Worm (Caenorhabditis elegans) whole organism, L4 larva: Measurements from ENCODE around the gene K06A4.10.
A peak's percentile ranks its signal among the peaks of the same experiment; 100 is the strongest.

Experiments used
- F10B5.3 ChIP-seq: sonication (generic microtip); optimal IDR thresholded peaks from 2 replicates; lab custom pipeline; 2016; ENCODE audit warnings: mild to moderate bottlenecking, missing genetic modification characterization, missing compliant biosample characterization
- F26F4.8 ChIP-seq: fragments of 200-800 bp; sonication (Bioruptor generic); conservative IDR thresholded peaks from 2 replicates; pipeline ENCODE4 v1.3.6; 2022; ENCODE audit warnings: missing genetic modification characterization, missing compliant biosample characterization
- F44E2.7 ChIP-seq: fragments of 200-800 bp; sonication (Bioruptor generic); IDR thresholded peaks from 2 replicates; pipeline ENCODE4 v2.1.2; 2022; ENCODE audit warnings: missing genetic modification characterization, missing compliant biosample characterization
- F49E8.2 ChIP-seq: sonication (generic microtip); optimal IDR thresholded peaks from 2 replicates; lab custom pipeline; 2016; ENCODE audit warnings: missing compliant biosample characterization, mild to moderate bottlenecking, missing genetic modification characterization, borderline replicate concordance
- R02D3.7 ChIP-seq: fragments of 150-350 bp; sonication (generic microtip); optimal IDR thresholded peaks from 3 replicates; lab custom pipeline; 2014; ENCODE audit warnings: missing biosample characterization, missing genetic modification characterization
- T20F7.1 ChIP-seq: fragments of 200-800 bp; sonication (Bioruptor generic); optimal IDR thresholded peaks from 2 replicates; lab custom pipeline; 2018; ENCODE audit warnings: mild to moderate bottlenecking, missing genetic modification characterization, missing compliant biosample characterization
- T26A8.4 ChIP-seq: fragments of 200-800 bp; sonication (Bioruptor generic); IDR thresholded peaks from 2 replicates; pipeline ENCODE4 v1.3.6; 2022; ENCODE audit warnings: missing genetic modification characterization, missing compliant biosample characterization
- aha-1 ChIP-seq: fragments of 150-350 bp; peaks from one replicate; lab custom pipeline; 2014; ENCODE audit warnings: missing biosample characterization, missing genetic modification characterization
- arid-1 ChIP-seq: fragments of 200-800 bp; sonication (Bioruptor generic); conservative IDR thresholded peaks from 2 replicates; pipeline ENCODE4 v1.3.6; 2022; ENCODE audit warnings: missing genetic modification reagents, missing genetic modification characterization, missing compliant biosample characterization
- ceh-20 ChIP-seq: fragments of 200-800 bp; sonication (Bioruptor generic); IDR thresholded peaks from 2 replicates; pipeline ENCODE4 v1.3.6; 2022; ENCODE audit warnings: missing genetic modification reagents, missing genetic modification characterization, missing compliant biosample characterization
- ceh-44 ChIP-seq: fragments of 200-800 bp; sonication (Bioruptor generic); IDR thresholded peaks from 2 replicates; pipeline ENCODE4 v1.3.6; 2022; ENCODE audit warnings: missing genetic modification reagents, missing genetic modification characterization, missing compliant biosample characterization
- ctbp-1 ChIP-seq: fragments of 200-800 bp; sonication (Bioruptor generic); IDR thresholded peaks from 2 replicates; pipeline ENCODE4 v1.3.6; 2022; ENCODE audit warnings: missing genetic modification reagents, missing genetic modification characterization, missing compliant biosample characterization
- daf-16 ChIP-seq, 3 experiments: sonication (generic microtip); optimal IDR thresholded peaks; 2 replicates each; lab custom pipeline; 2016 to 2017; ENCODE audit warnings: missing genetic modification characterization in 3 of 3, missing genetic modification reagents in 3 of 3, mild to moderate bottlenecking in 2 of 3, missing compliant biosample characterization in 2 of 3, missing biosample characterization in 1 of 3, moderate library complexity in 1 of 3
- dmd-6 ChIP-seq: fragments of 200-800 bp; sonication (Bioruptor generic); IDR thresholded peaks from 2 replicates; pipeline ENCODE4 v1.3.6; 2022; ENCODE audit warnings: missing genetic modification reagents, missing genetic modification characterization, missing compliant biosample characterization
- dve-1 ChIP-seq: sonication (generic microtip); optimal IDR thresholded peaks from 2 replicates; lab custom pipeline; 2017; ENCODE audit warnings: antibody characterized with exemption, mild to moderate bottlenecking, missing genetic modification characterization, missing compliant biosample characterization; ENCODE audit not compliant: insufficient read depth
- fos-1 ChIP-seq: fragments of 150-350 bp; optimal IDR thresholded peaks from 2 replicates; lab custom pipeline; 2014; ENCODE audit warnings: missing biosample characterization, missing genetic modification characterization
- hlh-11 ChIP-seq: fragments of 200-800 bp; sonication (Bioruptor generic); optimal IDR thresholded peaks from 2 replicates; lab custom pipeline; 2018; ENCODE audit warnings: mild to moderate bottlenecking, missing genetic modification characterization, missing compliant biosample characterization
- hlh-30 ChIP-seq: sonication (generic microtip); optimal IDR thresholded peaks from 2 replicates; lab custom pipeline; 2017; ENCODE audit warnings: antibody characterized with exemption, mild to moderate bottlenecking, missing genetic modification characterization, missing compliant biosample characterization; ENCODE audit not compliant: insufficient read depth
- hmg-1.1 ChIP-seq: fragments of 200-800 bp; sonication (Bioruptor generic); IDR thresholded peaks from 2 replicates; pipeline ENCODE4 v1.3.6; 2022; ENCODE audit warnings: missing genetic modification reagents, missing genetic modification characterization, missing compliant biosample characterization
- lin-1 ChIP-seq: fragments of 200-800 bp; sonication (Bioruptor generic); IDR thresholded peaks from 2 replicates; pipeline ENCODE4 v1.3.6; 2022; ENCODE audit warnings: missing genetic modification reagents, missing genetic modification characterization, missing compliant biosample characterization
- lsy-2 ChIP-seq, 2 experiments: fragments of 150-350 bp in 1 of 2; sonication (generic microtip) in 1 of 2; optimal IDR thresholded peaks; 2 replicates each; lab custom pipeline; 2014 to 2017; ENCODE audit warnings: missing biosample characterization in 2 of 2, missing genetic modification characterization in 2 of 2
- madf-5 ChIP-seq, 2 experiments: fragments of 200-800 bp; sonication (Bioruptor generic); IDR thresholded peaks; 2 replicates each; pipeline ENCODE4 v1.3.6; 2022; ENCODE audit warnings: missing compliant biosample characterization in 2 of 2, missing genetic modification characterization in 2 of 2
- mxl-2 ChIP-seq: fragments of 200-800 bp; sonication (Bioruptor generic); conservative IDR thresholded peaks from 2 replicates; pipeline ENCODE4 v1.3.6; 2022; ENCODE audit warnings: missing genetic modification reagents, missing genetic modification characterization, missing compliant biosample characterization
- mxl-3 ChIP-seq: fragments of 200-800 bp; sonication (Bioruptor generic); optimal IDR thresholded peaks from 2 replicates; lab custom pipeline; 2018; ENCODE audit warnings: mild to moderate bottlenecking, missing genetic modification characterization, missing compliant biosample characterization
- nhr-28 ChIP-seq: fragments of 150-350 bp; optimal IDR thresholded peaks from 2 replicates; lab custom pipeline; 2014; ENCODE audit warnings: missing biosample characterization, missing genetic modification characterization
- nhr-76 ChIP-seq: fragments of 150-350 bp; optimal IDR thresholded peaks from 2 replicates; lab custom pipeline; 2014; ENCODE audit warnings: missing biosample characterization, missing genetic modification characterization
- nhr-77 ChIP-seq: fragments of 150-350 bp; optimal IDR thresholded peaks from 2 replicates; lab custom pipeline; 2014; ENCODE audit warnings: missing biosample characterization, missing genetic modification characterization
- php-3 ChIP-seq: fragments of 200-800 bp; sonication (Bioruptor generic); IDR thresholded peaks from 2 replicates; pipeline ENCODE4 v1.3.6; 2022; ENCODE audit warnings: missing genetic modification reagents, missing genetic modification characterization, missing compliant biosample characterization
- pqm-1 ChIP-seq: sonication (generic microtip); optimal IDR thresholded peaks from 2 replicates; lab custom pipeline; 2017; ENCODE audit warnings: missing biosample characterization, missing genetic modification characterization
- rbr-2 ChIP-seq: sonication (generic microtip); optimal IDR thresholded peaks from 2 replicates; lab custom pipeline; 2016; ENCODE audit warnings: missing genotype, missing genetic modification characterization, missing compliant biosample characterization
- skn-1 ChIP-seq: fragments of 150-350 bp; optimal IDR thresholded peaks from 2 replicates; lab custom pipeline; 2014; ENCODE audit warnings: missing biosample characterization, missing genetic modification characterization
- unc-39 ChIP-seq: sonication (generic microtip); optimal IDR thresholded peaks from 2 replicates; lab custom pipeline; 2017; ENCODE audit warnings: missing biosample characterization, missing genetic modification characterization
- unc-62 ChIP-seq, 3 experiments: fragments of 150-350 bp in 1 of 3; sonication (generic microtip); optimal IDR thresholded peaks in 2 of 3; peaks in 1 of 3; 1 replicate in 1 of 3; 2 replicates in 2 of 3; lab custom pipeline; 2014 to 2017; ENCODE audit warnings: missing biosample characterization in 3 of 3, missing genetic modification characterization in 3 of 3, missing genetic modification reagents in 3 of 3, missing genotype in 1 of 3
- zfp-3 ChIP-seq: fragments of 200-800 bp; sonication (Bioruptor generic); conservative IDR thresholded peaks from 2 replicates; pipeline ENCODE4 v1.3.6; 2022; ENCODE audit warnings: missing genetic modification reagents, missing genetic modification characterization, missing compliant biosample characterization

Gene K06A4.10

DNA sequence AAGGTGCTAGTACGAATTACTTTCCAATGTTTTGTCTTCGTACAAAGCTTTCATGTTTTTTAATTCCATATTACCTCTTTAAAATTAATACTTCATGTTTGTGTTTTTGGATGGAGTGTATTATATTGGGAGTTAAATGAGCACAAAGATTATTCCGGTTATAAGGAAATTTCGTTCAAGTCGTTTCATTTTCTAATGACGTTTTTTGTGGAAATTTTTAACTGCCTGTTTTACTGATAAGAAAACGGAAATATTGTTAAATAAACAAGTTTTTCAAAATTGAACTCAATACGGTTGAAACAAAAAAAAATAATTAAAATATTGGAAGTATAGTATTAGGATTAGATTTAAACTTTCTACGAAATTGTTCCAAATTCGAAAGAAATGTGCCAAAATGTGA, 37.7 kb upstream of the K06A4.10 start:
- TF ChIP-seq lin-1 (GFP tag; lab: Robert Waterston, UW) (no peak), daf-16 (GFP tag; optimal IDR thresholded peaks at IDR 0.05; lab: Kevin White, UChicago) (no peak), daf-16 (tag; optimal IDR thresholded peaks at IDR 0.05; lab: Kevin White, UChicago) (peak; percentile 39), dmd-6 (GFP tag; lab: Robert Waterston, UW) (peak; percentile 38), mxl-2 (no peak), ceh-20 (no peak), nhr-28 (peak; percentile 42), ctbp-1 (GFP tag; lab: Robert Waterston, UW) (no peak), lsy-2 (tag; optimal IDR thresholded peaks at IDR 0.05; lab: Kevin White, UChicago) (no peak), pqm-1 (tag; lab: Kevin White, UChicago) (peak; percentile 4), unc-62 (GFP tag; optimal IDR thresholded peaks at IDR 0.05 in 1 of 2; lab: Kevin White, UChicago) (peak in 1 of 2 experiments; percentile 16), unc-62 (tag; optimal IDR thresholded peaks at IDR 0.05; lab: Kevin White, UChicago) (no peak), hmg-1.1 (no peak), zfp-3 (GFP tag; lab: Robert Waterston, UW) (no peak), T26A8.4 (GFP tag; lab: Robert Waterston, UW) (no peak), nhr-77 (peak; percentile 57)

- peak; percentile 51 for TF ChIP-seq nhr-77
- peak; percentile 86 for TF ChIP-seq php-3 (GFP tag; lab: Robert Waterston, UW)
- no peak for TF ChIP-seq madf-5 (GFP tag; IDR thresholded peaks at IDR 0.05; lab: Robert Waterston, UW)
- no peak for TF ChIP-seq daf-16 (GFP tag; optimal IDR thresholded peaks at IDR 0.05; lab: Kevin White, UChicago)
- TF ChIP-seq daf-16 (tag; optimal IDR thresholded peaks at IDR 0.05; lab: Kevin White, UChicago) = peak; percentile 49
- no peak for TF ChIP-seq rbr-2 (tag; lab: Kevin White, UChicago)
- TF ChIP-seq mxl-3 (GFP tag; lab: Kevin White, UChicago) = peak; percentile 51
- TF ChIP-seq unc-62 (GFP tag; optimal IDR thresholded peaks at IDR 0.05 in 1 of 2; lab: Kevin White, UChicago) = peak in 1 of 2 experiments; percentile 88
- TF ChIP-seq unc-62 (tag; optimal IDR thresholded peaks at IDR 0.05; lab: Kevin White, UChicago) = no peak
- peak; percentile 83 for TF ChIP-seq dmd-6 (GFP tag; lab: Robert Waterston, UW)
- no peak for TF ChIP-seq ceh-20
- peak; percentile 91 for TF ChIP-seq pqm-1 (tag; lab: Kevin White, UChicago)
- TF ChIP-seq hlh-11 (tag; lab: Kevin White, UChicago) = peak; percentile 69
- no peak for TF ChIP-seq T20F7.1
- TF ChIP-seq aha-1 (tag; lab: Kevin White, UChicago) = no peak
- peak; percentile 82 for TF ChIP-seq nhr-28
- TF ChIP-seq hlh-30 (tag; lab: Kevin White, UChicago) = peak; percentile 45
- no peak for TF ChIP-seq unc-39 (tag; lab: Kevin White, UChicago)
These were observed 36.9 kb upstream of the K06A4.10 start, which contains the start of gene C50F4.1 for ce11 chrV:9526470-9526869. C50F4.1 (plus strand) TSS chrV:9526793.

DNA sequence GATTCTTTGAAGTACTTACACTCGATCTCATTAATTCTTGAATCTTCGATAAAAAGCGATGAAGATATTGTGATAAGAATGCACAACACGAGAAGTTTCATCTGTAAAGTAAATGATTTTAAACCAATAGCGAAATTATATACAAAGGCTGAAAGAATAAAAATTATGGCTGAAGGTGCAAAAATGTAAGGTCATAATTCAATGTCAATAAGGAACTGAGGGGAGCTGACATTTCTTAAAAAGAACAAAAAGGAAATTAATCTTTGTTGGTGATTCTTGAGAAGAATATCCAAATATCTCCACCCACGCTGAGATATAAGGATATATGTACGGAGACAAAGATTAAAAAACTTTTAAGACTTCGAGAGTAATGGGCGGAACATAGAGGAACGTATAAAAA, 34.5 kb upstream of the K06A4.10 start, which contains the start of gene C50F4.9:
Gene C50F4.9, minus strand, starts transcription at position 101 of the 400 bp plus-strand sequence.
- TF ChIP-seq F10B5.3 (tag; lab: Kevin White, UChicago) (no peak), F44E2.7 (GFP tag; lab: Robert Waterston, UW) (no peak), ceh-44 (GFP tag; lab: Robert Waterston, UW) (no peak), R02D3.7 (tag; lab: Kevin White, UChicago) (no peak), nhr-76 (tag; lab: Kevin White, UChicago) (no peak), fos-1 (no peak), F49E8.2 (tag; lab: Kevin White, UChicago) (no peak), arid-1 (GFP tag; lab: Robert Waterston, UW) (no peak)

ce11 chrV:9521697-9522096, 32.1 kb upstream of the K06A4.10 start:
- peak in 1 of 2 experiments; percentile 62 for TF ChIP-seq unc-62 (GFP tag; optimal IDR thresholded peaks at IDR 0.05 in 1 of 2; lab: Kevin White, UChicago)
- TF ChIP-seq unc-62 (tag; optimal IDR thresholded peaks at IDR 0.05; lab: Kevin White, UChicago) = no peak
- peak; percentile 46 for TF ChIP-seq aha-1 (tag; lab: Kevin White, UChicago)
- TF ChIP-seq nhr-77 = no peak

DNA sequence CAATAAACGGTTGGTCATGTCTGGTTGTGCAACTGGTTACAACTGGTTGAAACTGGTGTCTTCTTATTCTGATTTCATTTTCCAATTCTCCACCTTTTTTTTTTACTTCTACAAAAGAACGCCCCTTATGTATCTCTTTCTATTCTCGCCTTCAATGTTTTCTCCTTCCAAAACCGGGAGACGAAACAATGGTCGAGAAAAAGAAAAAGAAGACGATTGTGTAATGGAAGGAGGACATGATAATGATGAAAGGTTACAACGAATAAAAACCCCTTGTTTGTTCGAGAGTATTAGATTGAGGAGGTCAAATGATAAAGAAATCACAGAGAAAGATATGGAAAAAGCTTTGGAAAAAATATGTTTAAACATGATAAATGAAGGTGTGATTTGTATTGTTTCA, 29.2 kb upstream of the K06A4.10 start, which contains the start of gene C50F4.8:
Gene C50F4.8, minus strand, starts transcription at position 28 of the 400 bp plus-strand sequence.
- TF ChIP-seq nhr-28 (peak; percentile 39), unc-62 (GFP tag; optimal IDR thresholded peaks at IDR 0.05 in 1 of 2; lab: Kevin White, UChicago) (peak in 1 of 2 experiments; percentile 35), unc-62 (tag; optimal IDR thresholded peaks at IDR 0.05; lab: Kevin White, UChicago) (no peak), F26F4.8 (GFP tag; lab: Robert Waterston, UW) (no peak), R02D3.7 (tag; lab: Kevin White, UChicago) (no peak), T26A8.4 (GFP tag; lab: Robert Waterston, UW) (no peak), dve-1 (tag; lab: Kevin White, UChicago) (peak; percentile 24), skn-1 (tag; lab: Kevin White, UChicago) (no peak)
